Worm (Caenorhabditis elegans): Measurements from ENCODE around the gene dsb-3.

DNA sequence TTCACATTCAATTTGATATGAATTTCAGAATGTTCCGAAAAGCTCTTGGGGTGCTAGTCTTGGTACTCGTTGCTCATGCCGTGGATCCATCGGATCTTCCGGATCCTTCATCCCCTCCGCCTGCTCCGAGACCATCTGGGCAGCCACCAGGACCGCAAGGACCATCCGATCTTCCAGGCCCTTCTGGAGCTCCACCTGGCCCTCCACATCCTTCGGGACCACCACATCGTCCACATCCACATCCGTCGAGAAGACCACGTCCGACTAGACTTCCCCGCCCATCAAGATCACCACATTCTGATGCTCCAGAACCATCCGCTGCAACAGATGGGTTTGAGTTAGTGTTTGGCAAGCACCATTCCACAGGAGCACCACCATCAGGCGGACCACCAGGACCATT, 24.8 kb downstream of the dsb-3 start, which contains the start of gene clx-1:
- TF ChIP-seq dao-5 (tag; optimal IDR thresholded peaks at IDR 0.05) (no peak), W03F9.2 (tag; optimal IDR thresholded peaks at IDR 0.05) (no peak)

Data from whole organism, L4/young adult.